Fruit fly (Drosophila melanogaster) whole organism, prepupa: Measurements from ENCODE around the gene smo.

Experiments used
- Blimp-1 ChIP-seq: fragments of 200-800 bp; sonication (Bioruptor generic); optimal IDR thresholded peaks from 3 replicates; lab custom pipeline; 2017; ENCODE audit warnings: missing biosample characterization, missing genetic modification characterization, mild to moderate bottlenecking, moderate library complexity, missing genetic modification reagents
- CG10631 ChIP-seq: fragments of 200-800 bp; sonication (Bioruptor generic); optimal IDR thresholded peaks from 2 replicates; lab custom pipeline; 2016; ENCODE audit warnings: missing biosample characterization, missing genetic modification characterization
- CG11762 ChIP-seq: fragments of 200-800 bp; sonication (Bioruptor generic); optimal IDR thresholded peaks from 3 replicates; lab custom pipeline; 2016; ENCODE audit warnings: missing biosample characterization, missing genetic modification characterization; ENCODE audit not compliant: insufficient read depth
- CG11902 ChIP-seq: fragments of 200-800 bp; sonication (Bioruptor generic); optimal IDR thresholded peaks from 3 replicates; lab custom pipeline; 2016; ENCODE audit warnings: missing biosample characterization, missing genetic modification characterization
- CG15336 ChIP-seq: fragments of 200-800 bp; sonication (Bioruptor generic); IDR thresholded peaks from 2 replicates; pipeline ENCODE4 v1.3.6; 2022; ENCODE audit warnings: missing biosample characterization, missing genetic modification characterization
- CG1621 ChIP-seq: fragments of 200-800 bp; sonication (Bioruptor generic); optimal IDR thresholded peaks from 3 replicates; lab custom pipeline; 2018; ENCODE audit warnings: missing biosample characterization, mild to moderate bottlenecking, missing genetic modification characterization
- CG16779 ChIP-seq: fragments of 200-800 bp; sonication (Bioruptor generic); optimal IDR thresholded peaks from 3 replicates; lab custom pipeline; 2017; ENCODE audit warnings: missing biosample characterization, mild to moderate bottlenecking, missing genetic modification characterization
- CG3032 ChIP-seq: fragments of 200-800 bp; optimal IDR thresholded peaks from 2 replicates; lab custom pipeline; 2019; ENCODE audit warnings: missing biosample characterization, mild to moderate bottlenecking, missing genetic modification characterization, moderate library complexity
- CG32006 ChIP-seq: fragments of 200-800 bp; sonication (Bioruptor generic); optimal IDR thresholded peaks from 3 replicates; lab custom pipeline; 2017; ENCODE audit warnings: missing biosample characterization, mild to moderate bottlenecking, missing genetic modification characterization
- CG34406 ChIP-seq: fragments of 200-800 bp; sonication (Bioruptor generic); optimal IDR thresholded peaks from 3 replicates; lab custom pipeline; 2016; ENCODE audit warnings: missing biosample characterization, missing genetic modification characterization
- CG4318 ChIP-seq: fragments of 200-800 bp; sonication (Bioruptor generic); optimal IDR thresholded peaks from 3 replicates; lab custom pipeline; 2017; ENCODE audit warnings: missing biosample characterization, mild to moderate bottlenecking, missing genetic modification characterization
- CG6163 ChIP-seq: fragments of 200-800 bp; sonication (Bioruptor generic); IDR thresholded peaks from 3 replicates; pipeline ENCODE4 v1.3.6; 2022; ENCODE audit warnings: missing biosample characterization, missing genetic modification characterization
- CG6792 ChIP-seq: fragments of 200-800 bp; sonication (Bioruptor generic); optimal IDR thresholded peaks from 3 replicates; lab custom pipeline; 2016; ENCODE audit warnings: missing biosample characterization, missing genetic modification characterization
- CG6808 ChIP-seq: fragments of 200-800 bp; sonication (Bioruptor generic); optimal IDR thresholded peaks from 3 replicates; lab custom pipeline; 2017; ENCODE audit warnings: missing biosample characterization, missing genetic modification characterization, mild to moderate bottlenecking, moderate library complexity, missing genetic modification reagents
- CG7368 ChIP-seq: fragments of 200-800 bp; sonication (Bioruptor generic); optimal IDR thresholded peaks from 3 replicates; lab custom pipeline; 2016; ENCODE audit warnings: missing biosample characterization, missing genetic modification characterization
- CG8119 ChIP-seq: fragments of 200-800 bp; sonication (Bioruptor generic); IDR thresholded peaks from 3 replicates; pipeline ENCODE4 v1.3.6; 2022; ENCODE audit warnings: missing biosample characterization, missing genetic modification characterization
- CG8319 ChIP-seq: fragments of 200-800 bp; sonication (Bioruptor generic); optimal IDR thresholded peaks from 3 replicates; lab custom pipeline; 2016; ENCODE audit warnings: missing biosample characterization, missing genetic modification characterization
- CG8632 ChIP-seq: fragments of 200-800 bp; sonication (Bioruptor generic); optimal IDR thresholded peaks from 3 replicates; lab custom pipeline; 2016; ENCODE audit warnings: missing biosample characterization, missing genetic modification characterization
- CG9139 ChIP-seq: fragments of 200-800 bp; sonication (Bioruptor generic); optimal IDR thresholded peaks from 3 replicates; lab custom pipeline; 2017; ENCODE audit warnings: missing biosample characterization, mild to moderate bottlenecking, missing genetic modification characterization
- Eip75B ChIP-seq: fragments of 200-800 bp; sonication (Bioruptor generic); optimal IDR thresholded peaks from 3 replicates; lab custom pipeline; 2016; ENCODE audit warnings: missing biosample characterization, missing genetic modification characterization
- Eip78C ChIP-seq: fragments of 200-800 bp; sonication (Bioruptor generic); peaks from one replicate; lab custom pipeline; 2016; ENCODE audit warnings: missing biosample characterization, missing genetic modification characterization
- Eip93F ChIP-seq: fragments of 200-800 bp; sonication (Bioruptor generic); optimal IDR thresholded peaks from 2 replicates; lab custom pipeline; 2016; ENCODE audit warnings: missing biosample characterization, mild to moderate bottlenecking, missing genetic modification characterization
- Ets21C ChIP-seq: fragments of 200-800 bp; sonication (Bioruptor generic); optimal IDR thresholded peaks from 3 replicates; lab custom pipeline; 2016; ENCODE audit warnings: missing biosample characterization, missing genetic modification characterization
- Ets96B ChIP-seq: fragments of 200-800 bp; optimal IDR thresholded peaks from 2 replicates; lab custom pipeline; 2019; ENCODE audit warnings: missing biosample characterization, mild to moderate bottlenecking, missing genetic modification characterization, moderate library complexity
- Gug ChIP-seq: fragments of 200-800 bp; sonication (Bioruptor generic); IDR thresholded peaks from 2 replicates; pipeline ENCODE4 v1.3.6; 2022; ENCODE audit warnings: missing biosample characterization, missing genetic modification characterization
- Hr38 ChIP-seq: sonication (Bioruptor generic); optimal IDR thresholded peaks from 2 replicates; lab custom pipeline; 2016; ENCODE audit warnings: missing biosample characterization, missing genetic modification characterization
- Hr39 ChIP-seq: fragments of 200-800 bp; sonication (Bioruptor generic); optimal IDR thresholded peaks from 2 replicates; lab custom pipeline; 2016; ENCODE audit warnings: missing biosample characterization, missing genetic modification characterization
- Hr4 ChIP-seq: fragments of 200-800 bp; sonication (Bioruptor generic); optimal IDR thresholded peaks from 3 replicates; lab custom pipeline; 2016; ENCODE audit warnings: missing biosample characterization, missing genetic modification characterization
- Lpt ChIP-seq: fragments of 200-800 bp; sonication (Bioruptor generic); optimal IDR thresholded peaks from 3 replicates; lab custom pipeline; 2016; ENCODE audit warnings: missing biosample characterization, missing genetic modification characterization
- Met ChIP-seq: fragments of 200-800 bp; sonication (Bioruptor generic); optimal IDR thresholded peaks from 3 replicates; lab custom pipeline; 2016; ENCODE audit warnings: missing biosample characterization, missing genetic modification characterization
- Smox ChIP-seq: fragments of 200-800 bp; sonication (Bioruptor generic); optimal IDR thresholded peaks from 3 replicates; lab custom pipeline; 2016; ENCODE audit warnings: missing biosample characterization, missing genetic modification characterization
- Sox102F ChIP-seq: fragments of 200-800 bp; sonication (Bioruptor generic); optimal IDR thresholded peaks from 2 replicates; lab custom pipeline; 2016; ENCODE audit warnings: missing biosample characterization, mild to moderate bottlenecking, missing genetic modification characterization
- Sox14 ChIP-seq: fragments of 200-800 bp; sonication (Bioruptor generic); optimal IDR thresholded peaks from 3 replicates; lab custom pipeline; 2016; ENCODE audit warnings: missing biosample characterization, missing genetic modification characterization
- Sox15 ChIP-seq: fragments of 200-800 bp; sonication (Bioruptor generic); optimal IDR thresholded peaks from 3 replicates; lab custom pipeline; 2016; ENCODE audit warnings: missing biosample characterization, missing genetic modification characterization
- achi ChIP-seq: fragments of 200-800 bp; sonication (Bioruptor generic); optimal IDR thresholded peaks from 3 replicates; lab custom pipeline; 2016; ENCODE audit warnings: missing biosample characterization, missing genetic modification characterization
- acj6 ChIP-seq: fragments of 200-800 bp; sonication (Bioruptor generic); optimal IDR thresholded peaks from 3 replicates; lab custom pipeline; 2016; ENCODE audit warnings: missing biosample characterization, missing genetic modification characterization
- cyc ChIP-seq: fragments of 200-800 bp; sonication (Bioruptor generic); optimal IDR thresholded peaks from 3 replicates; lab custom pipeline; 2016; ENCODE audit warnings: missing biosample characterization, missing genetic modification characterization
- dac ChIP-seq: fragments of 200-800 bp; sonication (Bioruptor generic); optimal IDR thresholded peaks from 2 replicates; lab custom pipeline; 2017; ENCODE audit warnings: missing biosample characterization, mild to moderate bottlenecking, missing genetic modification characterization
- dsx ChIP-seq: fragments of 200-800 bp; optimal IDR thresholded peaks from 3 replicates; lab custom pipeline; 2019; ENCODE audit warnings: missing biosample characterization, mild to moderate bottlenecking, missing genetic modification characterization, moderate library complexity; ENCODE audit not compliant: poor library complexity, severe bottlenecking
- eg ChIP-seq: fragments of 200-800 bp; sonication (Bioruptor generic); IDR thresholded peaks from 3 replicates; pipeline ENCODE4 v1.3.6; 2022; ENCODE audit warnings: missing biosample characterization, missing genetic modification characterization
- fd59A ChIP-seq: fragments of 200-800 bp; sonication (Bioruptor generic); optimal IDR thresholded peaks from 2 replicates; lab custom pipeline; 2017; ENCODE audit warnings: missing biosample characterization, mild to moderate bottlenecking, missing genetic modification characterization, missing genetic modification reagents
- fd85E ChIP-seq: fragments of 200-800 bp; sonication (Bioruptor generic); optimal IDR thresholded peaks from 3 replicates; lab custom pipeline; 2016; ENCODE audit warnings: missing biosample characterization, missing genetic modification characterization
- lz ChIP-seq: fragments of 200-800 bp; sonication (Bioruptor generic); optimal IDR thresholded peaks from 3 replicates; lab custom pipeline; 2016; ENCODE audit warnings: missing biosample characterization, missing genetic modification characterization
- pdm3 ChIP-seq: fragments of 200-800 bp; sonication (Bioruptor generic); optimal IDR thresholded peaks from 3 replicates; lab custom pipeline; 2016; ENCODE audit warnings: missing biosample characterization, missing genetic modification characterization
- salr ChIP-seq, 2 experiments: fragments of 200-800 bp; sonication (Bioruptor generic); optimal IDR thresholded peaks; 3 replicates each; lab custom pipeline; 2016 to 2018; ENCODE audit warnings: missing biosample characterization in 2 of 2, missing genetic modification characterization in 2 of 2, mild to moderate bottlenecking in 1 of 2
- ss ChIP-seq, 2 experiments: fragments of 200-800 bp; sonication (Bioruptor generic); optimal IDR thresholded peaks; 2 replicates in 1 of 2; 3 replicates in 1 of 2; lab custom pipeline; 2017 to 2018; ENCODE audit warnings: mild to moderate bottlenecking in 2 of 2, missing biosample characterization in 2 of 2, missing genetic modification characterization in 2 of 2, moderate library complexity in 1 of 2
- svp ChIP-seq: fragments of 200-800 bp; sonication (Bioruptor generic); peaks from one replicate; lab custom pipeline; 2016; ENCODE audit warnings: missing biosample characterization, missing genetic modification characterization
- vri ChIP-seq: fragments of 200-800 bp; sonication (Bioruptor generic); optimal IDR thresholded peaks from 3 replicates; lab custom pipeline; 2016; ENCODE audit warnings: missing biosample characterization, mild to moderate bottlenecking, missing genetic modification characterization

The smo gene

DNA sequence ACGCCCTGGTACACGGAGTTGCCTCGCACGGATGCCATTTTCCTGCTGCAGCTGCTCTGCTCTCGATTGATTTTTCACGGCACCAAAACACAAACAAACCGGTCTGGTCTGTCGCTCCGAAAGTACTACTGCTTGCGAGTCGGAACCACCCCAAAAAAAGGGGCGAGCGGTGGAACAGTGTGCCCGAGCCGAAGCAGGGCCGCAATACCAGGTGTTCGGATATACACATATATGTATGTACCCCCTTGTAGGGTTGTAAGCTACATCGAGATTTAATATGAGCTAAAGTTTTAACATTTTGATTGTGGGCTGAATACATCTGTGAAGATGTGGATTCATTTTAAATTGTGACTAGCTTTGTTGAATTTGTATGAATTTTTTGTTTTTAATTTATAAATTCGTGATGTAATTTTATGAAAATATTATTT is 8.2 kb downstream of the smo start (continued):
- TF ChIP-seq Ets96B (tag; lab: Kevin White, UChicago) = peak; percentile 31
- peak; percentile 27 for TF ChIP-seq svp (GFP tag; lab: Kevin White, UChicago)
- TF ChIP-seq CG10631 = peak; percentile 60
- peak; percentile 53 for TF ChIP-seq acj6
- TF ChIP-seq Hr39 = peak; percentile 20
- TF ChIP-seq lz (GFP tag; lab: Kevin White, UChicago) = peak; percentile 48
- TF ChIP-seq Ets21C (GFP tag; lab: Kevin White, UChicago) = peak; percentile 28
- peak; percentile 65 for TF ChIP-seq Met (GFP tag; lab: Kevin White, UChicago)
- no peak for TF ChIP-seq fd85E
- no peak for TF ChIP-seq dac (GFP tag; lab: Kevin White, UChicago)
- peak; percentile 47 for TF ChIP-seq pdm3 (GFP tag; lab: Kevin White, UChicago)
- TF ChIP-seq CG9139 (GFP tag; lab: Kevin White, UChicago) = peak; percentile 42
- no peak for TF ChIP-seq Lpt (GFP tag; lab: Kevin White, UChicago)

DNA sequence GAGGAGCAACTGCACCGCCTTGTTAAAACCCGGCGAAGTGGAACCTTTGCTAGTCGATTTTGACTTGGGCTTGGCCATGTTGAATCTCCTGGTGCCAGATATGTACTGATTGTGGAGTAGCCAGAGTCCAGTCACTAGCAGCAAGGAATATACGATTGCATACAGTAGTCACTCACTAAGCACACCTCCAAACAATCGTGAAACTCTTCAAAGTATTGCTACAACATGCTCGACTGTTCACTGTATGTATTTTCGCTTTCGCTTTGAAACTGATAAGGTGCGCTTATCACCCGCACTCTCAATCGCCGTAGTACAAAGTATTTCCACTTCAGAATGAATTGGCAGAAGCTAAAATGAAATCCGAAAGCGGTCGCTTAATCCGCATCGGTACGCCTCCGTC is 9.0 kb downstream of the smo start:
- TF ChIP-seq svp (GFP tag; lab: Kevin White, UChicago) = peak; percentile 95
- peak; percentile 87 for TF ChIP-seq Sox14 (GFP tag; lab: Kevin White, UChicago)
- no peak for TF ChIP-seq CG4318 (GFP tag; lab: Kevin White, UChicago)
- TF ChIP-seq CG11762 = peak; percentile 62
- peak; percentile 70 for TF ChIP-seq CG15336 (GFP tag; lab: Robert Waterston, UW)
- TF ChIP-seq Hr4 (GFP tag; lab: Kevin White, UChicago) = peak; percentile 75
- peak; percentile 67 for TF ChIP-seq CG8632 (GFP tag; lab: Kevin White, UChicago)
- TF ChIP-seq CG8319 (GFP tag; lab: Kevin White, UChicago) = peak; percentile 44
- peak in 1 of 2 experiments; percentile 48 for TF ChIP-seq salr (GFP tag; optimal IDR thresholded peaks at IDR 0.05; lab: Kevin White, UChicago)
- TF ChIP-seq Gug (GFP tag; lab: Robert Waterston, UW) = 0 out of 2 replicates have a peak, but pooled peaks have one; percentile 24
- peak; percentile 73 for TF ChIP-seq CG6163 (GFP tag; lab: Robert Waterston, UW)
- TF ChIP-seq CG34406 = peak; percentile 62
- peak; percentile 88 for TF ChIP-seq dsx (GFP tag; lab: Kevin White, UChicago)
- TF ChIP-seq cyc (GFP tag; lab: Kevin White, UChicago) = peak; percentile 83
- TF ChIP-seq Blimp-1 (GFP tag; lab: Kevin White, UChicago) = no peak
- TF ChIP-seq Eip93F (GFP tag; lab: Kevin White, UChicago) = peak; percentile 92
- peak; percentile 40 for TF ChIP-seq CG3032 (tag; lab: Kevin White, UChicago)
- TF ChIP-seq lz (GFP tag; lab: Kevin White, UChicago) = peak; percentile 73
- peak; percentile 52 for TF ChIP-seq CG10631
- TF ChIP-seq Lpt (GFP tag; lab: Kevin White, UChicago) = peak; percentile 8
- TF ChIP-seq fd59A (GFP tag; lab: Kevin White, UChicago) = no peak
- TF ChIP-seq dac (GFP tag; lab: Kevin White, UChicago) = no peak
- peak; percentile 85 for TF ChIP-seq Sox102F (GFP tag; lab: Kevin White, UChicago)
- no peak for TF ChIP-seq Smox (GFP tag; lab: Kevin White, UChicago)
- peak; percentile 49 for TF ChIP-seq Sox15 (GFP tag; lab: Kevin White, UChicago)
- peak; percentile 78 for TF ChIP-seq CG6792 (GFP tag; lab: Kevin White, UChicago)
- TF ChIP-seq eg (GFP tag; lab: Robert Waterston, UW) = peak; percentile 73; the same call in 2 of the 3 replicates
- peak; percentile 46 for TF ChIP-seq CG11902
- peak; percentile 64 to 82 for TF ChIP-seq ss (GFP tag; optimal IDR thresholded peaks at IDR 0.05; lab: Kevin White, UChicago)
- peak; percentile 90 for TF ChIP-seq vri (GFP tag; lab: Kevin White, UChicago)
- peak; percentile 46 for TF ChIP-seq fd85E
- TF ChIP-seq CG6808 = peak; percentile 71
- TF ChIP-seq Ets21C (GFP tag; lab: Kevin White, UChicago) = peak; percentile 66
- TF ChIP-seq Hr39 = peak; percentile 84
- peak; percentile 91 for TF ChIP-seq Eip78C
- peak; percentile 84 for TF ChIP-seq Met (GFP tag; lab: Kevin White, UChicago)
- TF ChIP-seq achi (GFP tag; lab: Kevin White, UChicago) = peak; percentile 55
- TF ChIP-seq acj6 = peak; percentile 69
- peak; percentile 54 for TF ChIP-seq CG32006
- TF ChIP-seq pdm3 (GFP tag; lab: Kevin White, UChicago) = peak; percentile 80
- TF ChIP-seq Hr38 (GFP tag; lab: Kevin White, UChicago) = no peak
- peak; percentile 74 for TF ChIP-seq CG1621 (tag; lab: Kevin White, UChicago)
- peak; percentile 84 for TF ChIP-seq Eip75B (GFP tag; lab: Kevin White, UChicago)
- TF ChIP-seq CG7368 = peak; percentile 78
- TF ChIP-seq CG8119 (GFP tag; lab: Robert Waterston, UW) = peak; percentile 27; the same call in 1 of the 3 replicates
- TF ChIP-seq CG16779 (tag; lab: Kevin White, UChicago) = peak; percentile 86
- TF ChIP-seq CG9139 (GFP tag; lab: Kevin White, UChicago) = peak; percentile 58
